Fruit fly (Drosophila melanogaster) whole organism, embryonic: ENCODE results near the gene klu.

Source experiments
- Ada2b ChIP-seq: fragments of 200-800 bp; sonication (Bioruptor generic); IDR thresholded peaks from 2 replicates; pipeline ENCODE4 v1.3.6; 2022; ENCODE audit warnings: missing biosample characterization, missing genetic modification characterization
- Asciz ChIP-seq: fragments of 200-800 bp; sonication (Bioruptor generic); optimal IDR thresholded peaks from 2 replicates; lab custom pipeline; 2017; ENCODE audit warnings: missing biosample characterization, mild to moderate bottlenecking, missing genetic modification characterization, missing genetic modification reagents
- B-H2 ChIP-seq: fragments of 200-800 bp; sonication (Bioruptor generic); optimal IDR thresholded peaks from 2 replicates; lab custom pipeline; 2018; ENCODE audit warnings: missing biosample characterization, mild to moderate bottlenecking, missing genetic modification characterization
- Bdp1 ChIP-seq: fragments of 200-800 bp; sonication (Bioruptor generic); optimal IDR thresholded peaks from 3 replicates; lab custom pipeline; 2016; ENCODE audit warnings: missing biosample characterization, missing genetic modification characterization
- CG10147 ChIP-seq: fragments of 200-800 bp; sonication (Bioruptor generic); optimal IDR thresholded peaks from 2 replicates; lab custom pipeline; 2019; ENCODE audit warnings: missing biosample characterization, mild to moderate bottlenecking, missing genetic modification characterization, moderate library complexity
- CG10366 ChIP-seq: fragments of 200-800 bp; sonication (Bioruptor generic); IDR thresholded peaks from 2 replicates; pipeline ENCODE4 v1.3.6; 2022; ENCODE audit warnings: missing biosample characterization, missing genetic modification characterization
- CG11504 ChIP-seq: fragments of 200-800 bp; sonication (Bioruptor generic); optimal IDR thresholded peaks from 3 replicates; lab custom pipeline; 2019; ENCODE audit warnings: missing biosample characterization, mild to moderate bottlenecking, missing genetic modification characterization, moderate library complexity
- CG12104 ChIP-seq: fragments of 200-800 bp; sonication (Bioruptor generic); optimal IDR thresholded peaks from 3 replicates; lab custom pipeline; 2016; ENCODE audit warnings: missing biosample characterization, missing genetic modification characterization
- CG14014 ChIP-seq: fragments of 200-800 bp; sonication (Bioruptor generic); IDR thresholded peaks from 2 replicates; pipeline ENCODE4 v1.3.6; 2022; ENCODE audit warnings: missing biosample characterization, missing genetic modification characterization
- CG1529 ChIP-seq: fragments of 200-800 bp; sonication (Bioruptor generic); optimal IDR thresholded peaks from 3 replicates; lab custom pipeline; 2018; ENCODE audit warnings: missing biosample characterization, missing genetic modification characterization
- CG16779 ChIP-seq: fragments of 200-800 bp; sonication (Bioruptor generic); IDR thresholded peaks from 2 replicates; pipeline ENCODE4 v1.3.6; 2022; ENCODE audit warnings: missing biosample characterization, missing genetic modification characterization
- CG18011 ChIP-seq: fragments of 200-800 bp; sonication (Bioruptor generic); optimal IDR thresholded peaks from 2 replicates; lab custom pipeline; 2017; ENCODE audit warnings: missing biosample characterization, missing genetic modification characterization, mild to moderate bottlenecking, moderate library complexity, missing genotype
- CG18476 ChIP-seq: fragments of 200-800 bp; sonication (Bioruptor generic); optimal IDR thresholded peaks from 2 replicates; lab custom pipeline; 2016; ENCODE audit warnings: missing biosample characterization, mild to moderate bottlenecking, missing genetic modification characterization
- CG31224 ChIP-seq: fragments of 200-800 bp; sonication (Bioruptor generic); IDR thresholded peaks from 2 replicates; pipeline ENCODE4 v1.3.6; 2022; ENCODE audit warnings: missing biosample characterization, missing genetic modification characterization
- CG3847 ChIP-seq: fragments of 200-800 bp; sonication (Bioruptor generic); IDR thresholded peaks from 2 replicates; pipeline ENCODE4 v1.3.6; 2022; ENCODE audit warnings: missing biosample characterization, missing genetic modification characterization
- CG6689 ChIP-seq: fragments of 200-800 bp; sonication (Bioruptor generic); IDR thresholded peaks from 2 replicates; pipeline ENCODE4 v1.3.6; 2022; ENCODE audit warnings: missing biosample characterization, missing genetic modification characterization
- CkIIα-i1 ChIP-seq: fragments of 200-800 bp; sonication (Bioruptor generic); IDR thresholded peaks from 2 replicates; pipeline ENCODE4 v1.3.6; 2022; ENCODE audit warnings: missing biosample characterization, missing genetic modification characterization
- CrebB ChIP-seq: fragments of 200-800 bp; sonication (Bioruptor generic); optimal IDR thresholded peaks from 3 replicates; lab custom pipeline; 2018; ENCODE audit warnings: missing biosample characterization, mild to moderate bottlenecking, missing genetic modification characterization
- D19B ChIP-seq: fragments of 200-800 bp; sonication (Bioruptor generic); optimal IDR thresholded peaks from 2 replicates; lab custom pipeline; 2017; ENCODE audit warnings: missing biosample characterization, mild to moderate bottlenecking, missing genetic modification characterization
- Dek ChIP-seq: fragments of 200-800 bp; sonication (Bioruptor generic); optimal IDR thresholded peaks from 3 replicates; lab custom pipeline; 2019; ENCODE audit warnings: missing biosample characterization, mild to moderate bottlenecking, missing genetic modification characterization, moderate library complexity
- Drgx ChIP-seq: fragments of 200-800 bp; sonication (Bioruptor generic); IDR thresholded peaks from 2 replicates; pipeline ENCODE4 v1.3.6; 2022; ENCODE audit warnings: missing biosample characterization, missing genetic modification characterization
- H15 ChIP-seq: fragments of 200-800 bp; sonication (Bioruptor generic); IDR thresholded peaks from 3 replicates; pipeline ENCODE4 v1.3.6; 2022; ENCODE audit warnings: missing biosample characterization, missing genetic modification characterization
- HmgZ ChIP-seq: fragments of 200-800 bp; sonication (Bioruptor generic); optimal IDR thresholded peaks from 2 replicates; lab custom pipeline; 2018; ENCODE audit warnings: missing biosample characterization, mild to moderate bottlenecking, missing genetic modification characterization
- Hmx ChIP-seq: fragments of 200-800 bp; sonication (Bioruptor generic); optimal IDR thresholded peaks from 2 replicates; lab custom pipeline; 2016; ENCODE audit warnings: missing biosample characterization, missing genetic modification characterization
- Lhr ChIP-seq: fragments of 200-800 bp; sonication (Bioruptor generic); optimal IDR thresholded peaks from 3 replicates; lab custom pipeline; 2017; ENCODE audit warnings: mild to moderate bottlenecking, missing biosample characterization, missing genetic modification reagents, missing genetic modification characterization
- MTF-1 ChIP-seq: fragments of 200-800 bp; sonication (Bioruptor generic); optimal IDR thresholded peaks from 2 replicates; lab custom pipeline; 2018; ENCODE audit warnings: missing biosample characterization, mild to moderate bottlenecking, missing genetic modification characterization, borderline replicate concordance
- Max ChIP-seq: fragments of 200-800 bp; sonication (Bioruptor generic); optimal IDR thresholded peaks from 2 replicates; lab custom pipeline; 2016; ENCODE audit warnings: missing biosample characterization, mild to moderate bottlenecking, missing genetic modification characterization
- NC2α ChIP-seq: fragments of 200-800 bp; sonication (Bioruptor generic); optimal IDR thresholded peaks from 2 replicates; lab custom pipeline; 2016; ENCODE audit warnings: missing biosample characterization, missing genetic modification characterization
- Rx ChIP-seq: fragments of 200-800 bp; sonication (Bioruptor generic); IDR thresholded peaks from 2 replicates; pipeline ENCODE4 v1.3.6; 2022; ENCODE audit warnings: missing biosample characterization, missing genetic modification characterization
- Six4 ChIP-seq: fragments of 200-800 bp; sonication (Bioruptor generic); optimal IDR thresholded peaks from 2 replicates; lab custom pipeline; 2016; ENCODE audit warnings: missing biosample characterization, missing genetic modification characterization
- TFAM ChIP-seq: fragments of 200-800 bp; sonication (Bioruptor generic); optimal IDR thresholded peaks from 2 replicates; lab custom pipeline; 2017; ENCODE audit warnings: missing biosample characterization, missing genetic modification characterization, inconsistent platforms
- ara ChIP-seq: fragments of 200-800 bp; sonication (Bioruptor generic); IDR thresholded peaks from 2 replicates; pipeline ENCODE4 v1.3.6; 2022; ENCODE audit warnings: missing biosample characterization, missing genetic modification characterization
- crp ChIP-seq, 2 experiments: fragments of 200-800 bp; sonication (Bioruptor generic); optimal IDR thresholded peaks; 2 replicates in 1 of 2; 3 replicates in 1 of 2; lab custom pipeline; 2017; ENCODE audit warnings: missing biosample characterization in 2 of 2, missing genetic modification characterization in 2 of 2, mild to moderate bottlenecking in 1 of 2, moderate library complexity in 1 of 2
- dati ChIP-seq: fragments of 200-800 bp; sonication (Bioruptor generic); IDR thresholded peaks from 2 replicates; pipeline ENCODE4 v1.3.6; 2022; ENCODE audit warnings: missing biosample characterization, missing genetic modification characterization
- disco-r ChIP-seq: fragments of 200-800 bp; sonication (Bioruptor generic); optimal IDR thresholded peaks from 2 replicates; lab custom pipeline; 2016; ENCODE audit warnings: missing biosample characterization, missing genetic modification characterization
- en ChIP-seq: fragments of 200-800 bp; sonication (Bioruptor generic); optimal IDR thresholded peaks from 2 replicates; lab custom pipeline; 2016; ENCODE audit warnings: missing biosample characterization, missing genetic modification characterization
- eve ChIP-seq, 2 experiments: fragments of >200 bp; optimal IDR thresholded peaks; 2 replicates each; lab custom pipeline; 2017; ENCODE audit warnings: missing biosample characterization in 2 of 2, missing genetic modification characterization in 2 of 2
- eyg ChIP-seq: fragments of 200-800 bp; sonication (Bioruptor generic); optimal IDR thresholded peaks from 3 replicates; lab custom pipeline; 2016; ENCODE audit warnings: missing biosample characterization, missing genetic modification characterization
- hbn ChIP-seq: fragments of 200-800 bp; sonication (Bioruptor generic); IDR thresholded peaks from 2 replicates; pipeline ENCODE4 v1.3.6; 2022; ENCODE audit warnings: missing biosample characterization, missing genetic modification characterization; ENCODE audit not compliant: partially characterized antibody
- hkb ChIP-seq, 2 experiments: fragments of 200-800 bp in 1 of 2; fragments of >200 bp in 1 of 2; sonication (Bioruptor generic) in 1 of 2; IDR thresholded peaks in 1 of 2; optimal IDR thresholded peaks in 1 of 2; 2 replicates each; pipeline versions ENCODE4 v1.3.6 to Lab custom; 2017 to 2022; ENCODE audit warnings: missing biosample characterization in 1 of 2, missing genetic modification characterization in 1 of 2
- inv ChIP-seq: fragments of 200-800 bp; sonication (Bioruptor generic); IDR thresholded peaks from 2 replicates; pipeline ENCODE4 v1.3.6; 2022; ENCODE audit warnings: missing biosample characterization, missing genetic modification characterization; ENCODE audit not compliant: partially characterized antibody
- ken ChIP-seq: fragments of 200-800 bp; sonication (Bioruptor generic); IDR thresholded peaks from 3 replicates; pipeline ENCODE4 v1.3.6; 2022; ENCODE audit warnings: missing biosample characterization, missing genetic modification characterization
- lov ChIP-seq, 2 experiments: fragments of 200-800 bp in 1 of 2; fragments of >200 bp in 1 of 2; sonication (Bioruptor generic) in 1 of 2; IDR thresholded peaks in 1 of 2; optimal IDR thresholded peaks in 1 of 2; 2 replicates in 1 of 2; 3 replicates in 1 of 2; pipeline versions ENCODE4 v1.3.6 to Lab custom; 2017 to 2022; ENCODE audit warnings: missing biosample characterization in 1 of 2, missing genetic modification characterization in 1 of 2
- nom ChIP-seq: fragments of 200-800 bp; sonication (Bioruptor generic); optimal IDR thresholded peaks from 2 replicates; lab custom pipeline; 2017; ENCODE audit warnings: missing biosample characterization, missing genetic modification characterization, mild to moderate bottlenecking, moderate library complexity, missing genetic modification reagents
- pan ChIP-seq, 4 experiments: fragments of >200 bp in 3 of 4; fragments of 200-800 bp in 1 of 4; sonication (Bioruptor generic) in 1 of 4; optimal IDR thresholded peaks in 3 of 4; IDR thresholded peaks in 1 of 4; 2 replicates each; pipeline versions ENCODE4 v1.3.6 to Lab custom; 2017 to 2022; ENCODE audit warnings: missing biosample characterization in 2 of 4, missing genetic modification characterization in 2 of 4, mixed read lengths in 1 of 4
- pita ChIP-seq: fragments of 200-800 bp; sonication (Bioruptor generic); optimal IDR thresholded peaks from 2 replicates; lab custom pipeline; 2017; ENCODE audit warnings: missing biosample characterization, mild to moderate bottlenecking, missing genetic modification characterization
- sr ChIP-seq: fragments of 200-800 bp; sonication (Bioruptor generic); IDR thresholded peaks from 3 replicates; pipeline ENCODE4 v1.3.6; 2022; ENCODE audit warnings: missing biosample characterization, missing genetic modification characterization
- tap ChIP-seq: fragments of 200-800 bp; optimal IDR thresholded peaks from 3 replicates; lab custom pipeline; 2019; ENCODE audit warnings: missing biosample characterization, mild to moderate bottlenecking, missing genetic modification characterization, moderate library complexity
- tin ChIP-seq: fragments of 200-800 bp; sonication (Bioruptor generic); optimal IDR thresholded peaks from 3 replicates; lab custom pipeline; 2016; ENCODE audit warnings: missing biosample characterization, missing genetic modification characterization
- tna ChIP-seq: fragments of 200-800 bp; sonication (Bioruptor generic); IDR thresholded peaks from 2 replicates; pipeline ENCODE4 v1.3.6; 2022; ENCODE audit warnings: missing biosample characterization, missing genetic modification characterization; ENCODE audit not compliant: partially characterized antibody

klu gene

DNA sequence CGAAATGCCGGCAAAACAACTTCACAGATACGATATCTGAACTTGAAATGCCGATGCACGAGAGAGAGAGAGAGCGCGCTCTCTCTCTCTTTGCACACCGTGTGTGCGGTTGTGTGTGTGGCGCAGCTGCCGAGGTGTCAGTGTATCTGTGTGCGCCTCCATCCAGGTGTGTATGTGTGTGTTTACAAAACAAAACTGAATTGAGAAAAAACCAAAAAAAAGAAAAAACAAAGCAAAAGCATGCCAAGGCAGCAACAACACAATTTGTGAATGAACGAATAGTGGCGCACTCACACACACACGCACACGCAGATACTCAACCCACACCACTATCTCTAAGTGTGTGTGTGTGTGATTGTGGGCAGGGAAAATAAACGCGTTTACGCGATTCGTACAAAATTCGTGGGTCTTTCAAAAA is 1.4 kb upstream of the klu start (continued):
- TF ChIP-seq Asciz (GFP tag; lab: Kevin White, UChicago) (no peak), Dek (no peak), CG6689 (GFP tag; lab: Robert Waterston, UW) (no peak; the same call in 1 of the 2 replicates), pita (GFP tag; lab: Kevin White, UChicago) (no peak), CG10366 (GFP tag; lab: Robert Waterston, UW) (no peak), crp (GFP tag; optimal IDR thresholded peaks at IDR 0.05; lab: Kevin White, UChicago) (no peak), CG11504 (tag; lab: Kevin White, UChicago) (peak; percentile 41), HmgZ (tag; lab: Kevin White, UChicago) (peak; percentile 48), CG16779 (GFP tag; lab: Robert Waterston, UW) (no peak), eyg (no peak), CG3847 (GFP tag; lab: Robert Waterston, UW) (no peak), ara (no peak), tna (GFP tag; lab: Robert Waterston, UW) (no peak; the same call in 1 of the 2 replicates), eve (GFP tag; optimal IDR thresholded peaks at IDR 0.05; lab: Kevin White, UChicago) (no peak), CG18476 (GFP tag; lab: Kevin White, UChicago) (no peak), Rx (no peak), Hmx (no peak), NC2α (no peak), CG10147 (GFP tag; lab: Kevin White, UChicago) (no peak), tap (tag; lab: Kevin White, UChicago) (no peak), MTF-1 (GFP tag; lab: Kevin White, UChicago) (no peak), nom (GFP tag; lab: Kevin White, UChicago) (peak; percentile 99), Drgx (GFP tag; lab: Robert Waterston, UW) (peak; percentile 95), dati (GFP tag; lab: Robert Waterston, UW) (no peak), Lhr (GFP tag; lab: Kevin White, UChicago) (no peak), CrebB (tag; lab: Kevin White, UChicago) (no peak), H15 (GFP tag; lab: Robert Waterston, UW) (no peak), B-H2 (GFP tag; lab: Kevin White, UChicago) (no peak), D19B (no peak), CG14014 (no peak), CG1529 (GFP tag; lab: Kevin White, UChicago) (no peak), Ada2b (no peak), en (no peak), CkIIα-i1 (GFP tag; lab: Robert Waterston, UW) (no peak), pan (optimal IDR thresholded peaks at IDR 0.05; lab: Kevin White, UChicago) (no peak), pan (GFP tag; optimal IDR thresholded peaks at IDR 0.05 in 1 of 2, IDR thresholded peaks at IDR 0.05 in 1 of 2) (peak in 1 of 2 experiments; percentile 48), lov (optimal IDR thresholded peaks at IDR 0.05; lab: Kevin White, UChicago) (no peak), lov (GFP tag; IDR thresholded peaks at IDR 0.05; lab: Robert Waterston, UW) (no peak), hbn (GFP tag; lab: Robert Waterston, UW) (peak; percentile 45; the same call in 1 of the 2 replicates), Bdp1 (GFP tag; lab: Kevin White, UChicago) (no peak), hkb (optimal IDR thresholded peaks at IDR 0.05; lab: Kevin White, UChicago) (no peak), hkb (GFP tag; IDR thresholded peaks at IDR 0.05; lab: Robert Waterston, UW) (peak; percentile 19; the same call in 1 of the 2 replicates), disco-r (GFP tag; lab: Kevin White, UChicago) (no peak), CG12104 (GFP tag; lab: Kevin White, UChicago) (no peak), Six4 (no peak), TFAM (GFP tag; lab: Kevin White, UChicago) (no peak), CG31224 (no peak), inv (GFP tag; lab: Robert Waterston, UW) (no peak), tin (GFP tag; lab: Kevin White, UChicago) (no peak), sr (GFP tag; lab: Robert Waterston, UW) (peak; percentile 82), Max (no peak), ken (GFP tag; lab: Robert Waterston, UW) (no peak), CG18011 (no peak)
